Fruit fly (Drosophila melanogaster) whole organism, embryonic: ENCODE data around the gene CG5376.

ENCODE experiments used
- Atf6 ChIP-seq: fragments of 200-800 bp; sonication (Bioruptor generic); IDR thresholded peaks from 2 replicates; pipeline ENCODE4 v1.3.6; 2022; ENCODE audit warnings: missing biosample characterization, missing genetic modification characterization
- Blimp-1 ChIP-seq: fragments of 200-800 bp; sonication (Bioruptor generic); optimal IDR thresholded peaks from 3 replicates; lab custom pipeline; 2018; ENCODE audit warnings: missing biosample characterization, missing genetic modification characterization, mild to moderate bottlenecking, moderate library complexity, missing genetic modification reagents
- CG10209 ChIP-seq: fragments of 200-800 bp; sonication (Bioruptor generic); optimal IDR thresholded peaks from 3 replicates; lab custom pipeline; 2017; ENCODE audit warnings: missing biosample characterization, mild to moderate bottlenecking, missing genetic modification characterization, missing genetic modification reagents
- CG1024 ChIP-seq: fragments of 200-800 bp; sonication (Bioruptor generic); IDR thresholded peaks from 2 replicates; pipeline ENCODE4 v1.3.6; 2022; ENCODE audit warnings: missing biosample characterization, missing genetic modification characterization
- CG12155 ChIP-seq: fragments of 200-800 bp; sonication (Bioruptor generic); optimal IDR thresholded peaks from 3 replicates; lab custom pipeline; 2016; ENCODE audit warnings: missing biosample characterization, missing genetic modification characterization
- CG12219 ChIP-seq: fragments of 200-800 bp; sonication (Bioruptor generic); optimal IDR thresholded peaks from 3 replicates; lab custom pipeline; 2018; ENCODE audit warnings: missing biosample characterization, mild to moderate bottlenecking, missing genetic modification characterization
- CG14441 ChIP-seq: fragments of 200-800 bp; sonication (Bioruptor generic); IDR thresholded peaks from 2 replicates; pipeline ENCODE4 v1.3.6; 2022; ENCODE audit warnings: missing biosample characterization, missing genetic modification characterization
- CG14667 ChIP-seq: fragments of 200-800 bp; sonication (Bioruptor generic); IDR thresholded peaks from 2 replicates; pipeline ENCODE4 v1.3.6; 2022; ENCODE audit warnings: missing biosample characterization, missing genetic modification characterization
- CG15479 ChIP-seq: fragments of 200-800 bp; sonication (Bioruptor generic); optimal IDR thresholded peaks from 3 replicates; lab custom pipeline; 2019; ENCODE audit warnings: missing biosample characterization, mild to moderate bottlenecking, missing genetic modification characterization, moderate library complexity
- CG15601 ChIP-seq: fragments of 200-800 bp; sonication (Bioruptor generic); optimal IDR thresholded peaks from 3 replicates; lab custom pipeline; 2019; ENCODE audit warnings: missing biosample characterization, mild to moderate bottlenecking, missing genetic modification characterization, moderate library complexity
- CG1647 ChIP-seq: fragments of 200-800 bp; sonication (Bioruptor generic); optimal IDR thresholded peaks from 3 replicates; lab custom pipeline; 2016; ENCODE audit warnings: missing biosample characterization, missing genetic modification characterization
- CG16813 ChIP-seq: fragments of 200-800 bp; sonication (Bioruptor generic); IDR thresholded peaks from 3 replicates; pipeline ENCODE4 v1.3.6; 2022; ENCODE audit warnings: missing biosample characterization, missing genetic modification characterization; ENCODE audit not compliant: partially characterized antibody
- CG17568 ChIP-seq: fragments of 200-800 bp; sonication (Bioruptor generic); optimal IDR thresholded peaks from 2 replicates; lab custom pipeline; 2018; ENCODE audit warnings: missing biosample characterization, mild to moderate bottlenecking, missing genetic modification characterization, moderate library complexity
- CG1792 ChIP-seq: fragments of 200-800 bp; sonication (Bioruptor generic); optimal IDR thresholded peaks from 2 replicates; lab custom pipeline; 2016; ENCODE audit warnings: missing biosample characterization, missing genetic modification characterization
- CG18011 ChIP-seq: fragments of 200-800 bp; sonication (Bioruptor generic); optimal IDR thresholded peaks from 2 replicates; lab custom pipeline; 2017; ENCODE audit warnings: missing biosample characterization, missing genetic modification characterization, mild to moderate bottlenecking, moderate library complexity, missing genotype
- CG18764 ChIP-seq: fragments of 200-800 bp; sonication (Bioruptor generic); optimal IDR thresholded peaks from 3 replicates; lab custom pipeline; 2016; ENCODE audit warnings: missing biosample characterization, missing genetic modification characterization
- CG31441 ChIP-seq: fragments of 200-800 bp; sonication (Bioruptor generic); IDR thresholded peaks from 2 replicates; pipeline ENCODE4 v1.3.6; 2022; ENCODE audit warnings: missing biosample characterization, missing genetic modification characterization
- CG4360 ChIP-seq: fragments of 200-800 bp; sonication (Bioruptor generic); IDR thresholded peaks from 2 replicates; pipeline ENCODE4 v1.3.6; 2022; ENCODE audit warnings: missing biosample characterization, missing genetic modification characterization
- CG43689 ChIP-seq: fragments of 200-800 bp; sonication (Bioruptor generic); IDR thresholded peaks from 2 replicates; pipeline ENCODE4 v1.3.6; 2022; ENCODE audit warnings: missing biosample characterization, missing genetic modification characterization
- CG5245 ChIP-seq: fragments of 200-800 bp; sonication (Bioruptor generic); optimal IDR thresholded peaks from 3 replicates; lab custom pipeline; 2016; ENCODE audit warnings: missing biosample characterization, missing genetic modification characterization
- CG6175 ChIP-seq: fragments of 200-800 bp; sonication (Bioruptor generic); IDR thresholded peaks from 3 replicates; pipeline ENCODE4 v1.3.6; 2022; ENCODE audit warnings: missing biosample characterization, missing genetic modification characterization
- CG6272 ChIP-seq: fragments of 200-800 bp; sonication (Bioruptor generic); IDR thresholded peaks from 2 replicates; pipeline ENCODE4 v1.3.6; 2022; ENCODE audit warnings: missing biosample characterization, missing genetic modification characterization
- CG7786 ChIP-seq: fragments of 200-800 bp; sonication (Bioruptor generic); optimal IDR thresholded peaks from 2 replicates; lab custom pipeline; 2016; ENCODE audit warnings: missing biosample characterization, missing genetic modification characterization
- CG7839 ChIP-seq: fragments of 200-800 bp; sonication (Bioruptor generic); optimal IDR thresholded peaks from 3 replicates; lab custom pipeline; 2018; ENCODE audit warnings: missing biosample characterization, mild to moderate bottlenecking, missing genetic modification characterization, moderate library complexity
- CG8388 ChIP-seq: fragments of 200-800 bp; sonication (Bioruptor generic); optimal IDR thresholded peaks from 2 replicates; lab custom pipeline; 2019; ENCODE audit warnings: missing biosample characterization, mild to moderate bottlenecking, missing genetic modification characterization, moderate library complexity
- CG8944 ChIP-seq: fragments of 200-800 bp; sonication (Bioruptor generic); optimal IDR thresholded peaks from 3 replicates; lab custom pipeline; 2016; ENCODE audit warnings: missing biosample characterization, missing genetic modification characterization
- Dek ChIP-seq: fragments of 200-800 bp; sonication (Bioruptor generic); optimal IDR thresholded peaks from 3 replicates; lab custom pipeline; 2019; ENCODE audit warnings: missing biosample characterization, mild to moderate bottlenecking, missing genetic modification characterization, moderate library complexity
- Dip2 ChIP-seq: fragments of 200-800 bp; sonication (Bioruptor generic); IDR thresholded peaks from 2 replicates; pipeline ENCODE4 v1.3.6; 2022; ENCODE audit warnings: missing biosample characterization, missing genetic modification characterization
- Hsf ChIP-seq: fragments of 200-800 bp; sonication (Bioruptor generic); optimal IDR thresholded peaks from 3 replicates; lab custom pipeline; 2016; ENCODE audit warnings: missing biosample characterization, missing genetic modification characterization
- Lim3 ChIP-seq: fragments of 200-800 bp; sonication (Bioruptor generic); IDR thresholded peaks from 2 replicates; pipeline ENCODE4 v1.3.6; 2022; ENCODE audit warnings: missing biosample characterization, missing genetic modification characterization
- MTF-1 ChIP-seq: fragments of 200-800 bp; sonication (Bioruptor generic); optimal IDR thresholded peaks from 2 replicates; lab custom pipeline; 2018; ENCODE audit warnings: missing biosample characterization, mild to moderate bottlenecking, missing genetic modification characterization, borderline replicate concordance
- NfI ChIP-seq: fragments of 200-800 bp; sonication (Bioruptor generic); optimal IDR thresholded peaks from 3 replicates; lab custom pipeline; 2018; ENCODE audit warnings: missing biosample characterization, mild to moderate bottlenecking, missing genetic modification characterization, moderate library complexity
- Pdp1 ChIP-seq, 2 experiments: fragments of 200-800 bp; sonication (Bioruptor generic); optimal IDR thresholded peaks; 3 replicates each; lab custom pipeline; 2016; ENCODE audit warnings: missing biosample characterization in 2 of 2, missing genetic modification characterization in 2 of 2, mild to moderate bottlenecking in 1 of 2, moderate library complexity in 1 of 2
- Ptx1 ChIP-seq: fragments of 200-800 bp; sonication (Bioruptor generic); IDR thresholded peaks from 2 replicates; pipeline ENCODE4 v1.3.6; 2022; ENCODE audit warnings: missing biosample characterization, missing genetic modification characterization
- ase ChIP-seq: fragments of 200-800 bp; sonication (Bioruptor generic); IDR thresholded peaks from 3 replicates; pipeline ENCODE4 v1.3.6; 2022; ENCODE audit warnings: missing biosample characterization, missing genetic modification characterization
- bowl ChIP-seq: fragments of 200-800 bp; sonication (Bioruptor generic); IDR thresholded peaks from 2 replicates; pipeline ENCODE4 v1.3.6; 2022; ENCODE audit warnings: missing biosample characterization, missing genetic modification characterization
- cad ChIP-seq: fragments of >200 bp; optimal IDR thresholded peaks from 2 replicates; lab custom pipeline; 2017; ENCODE audit warnings: missing biosample characterization, missing genetic modification characterization
- gt ChIP-seq: fragments of 200-800 bp; sonication (Bioruptor generic); IDR thresholded peaks from 2 replicates; pipeline ENCODE4 v1.3.6; 2022; ENCODE audit warnings: missing biosample characterization, missing genetic modification characterization
- hb ChIP-seq: fragments of 200-800 bp; sonication (Bioruptor generic); IDR thresholded peaks from 3 replicates; pipeline ENCODE4 v1.3.6; 2022; ENCODE audit warnings: missing biosample characterization, missing genetic modification characterization; ENCODE audit not compliant: partially characterized antibody
- kni ChIP-seq: fragments of 200-800 bp; sonication (Bioruptor generic); optimal IDR thresholded peaks from 3 replicates; lab custom pipeline; 2017; ENCODE audit warnings: mild to moderate bottlenecking, missing biosample characterization, missing genetic modification reagents, missing genetic modification characterization
- mld ChIP-seq: fragments of 200-800 bp; sonication (Bioruptor generic); IDR thresholded peaks from 3 replicates; pipeline ENCODE4 v1.3.6; 2022; ENCODE audit warnings: missing biosample characterization, missing genetic modification characterization; ENCODE audit not compliant: partially characterized antibody
- p53 ChIP-seq: fragments of 200-800 bp; sonication (Bioruptor generic); optimal IDR thresholded peaks from 2 replicates; lab custom pipeline; 2016; ENCODE audit warnings: missing biosample characterization, missing genetic modification characterization
- pita ChIP-seq: fragments of 200-800 bp; sonication (Bioruptor generic); optimal IDR thresholded peaks from 2 replicates; lab custom pipeline; 2017; ENCODE audit warnings: missing biosample characterization, mild to moderate bottlenecking, missing genetic modification characterization
- prd ChIP-seq, 3 experiments: fragments of >200 bp in 2 of 3; fragments of 200-800 bp in 1 of 3; sonication (Bioruptor generic) in 1 of 3; optimal IDR thresholded peaks in 2 of 3; IDR thresholded peaks in 1 of 3; 2 replicates in 2 of 3; 3 replicates in 1 of 3; pipeline versions ENCODE4 v1.3.6 to Lab custom; 2017 to 2022; ENCODE audit warnings: missing biosample characterization in 1 of 3, missing genetic modification characterization in 1 of 3
- salm ChIP-seq: fragments of 200-800 bp; sonication (Bioruptor generic); optimal IDR thresholded peaks from 2 replicates; lab custom pipeline; 2018; ENCODE audit warnings: missing biosample characterization, mild to moderate bottlenecking, missing genetic modification characterization
- slou ChIP-seq: fragments of 200-800 bp; sonication (Bioruptor generic); optimal IDR thresholded peaks from 3 replicates; lab custom pipeline; 2016; ENCODE audit warnings: missing biosample characterization, missing genetic modification characterization
- ssp ChIP-seq: fragments of 200-800 bp; sonication (Bioruptor generic); IDR thresholded peaks from 2 replicates; pipeline ENCODE4 v1.3.6; 2022; ENCODE audit warnings: missing biosample characterization, missing genetic modification characterization
- trem ChIP-seq: fragments of 200-800 bp; optimal IDR thresholded peaks from 3 replicates; lab custom pipeline; 2019; ENCODE audit warnings: missing biosample characterization, mild to moderate bottlenecking, missing genetic modification characterization, moderate library complexity
- zf30C ChIP-seq: fragments of 200-800 bp; sonication (Bioruptor generic); optimal IDR thresholded peaks from 3 replicates; lab custom pipeline; 2018; ENCODE audit warnings: missing biosample characterization, mild to moderate bottlenecking, missing genetic modification characterization

Gene CG5376

dm6 chr3R:22468829-22469487, 19.8 kb downstream of the CG5376 start (continued):
- TF ChIP-seq Pdp1 (GFP tag; optimal IDR thresholded peaks at IDR 0.05; lab: Kevin White, UChicago) = peak; percentile 74 to 88
- peak; percentile 68 for TF ChIP-seq CG43689 (GFP tag; lab: Robert Waterston, UW)
- peak; percentile 84 for TF ChIP-seq CG14441 (GFP tag; lab: Robert Waterston, UW)
- peak; percentile 83 for TF ChIP-seq Hsf
- peak; percentile 75 for TF ChIP-seq Blimp-1 (GFP tag; lab: Kevin White, UChicago)
- peak; percentile 85 for TF ChIP-seq Dek (tag; lab: Kevin White, UChicago)
- no peak for TF ChIP-seq CG17568 (GFP tag; lab: Kevin White, UChicago)
- peak; percentile 85 for TF ChIP-seq CG10209
- TF ChIP-seq p53 (GFP tag; lab: Kevin White, UChicago) = peak; percentile 78
- TF ChIP-seq CG1792 (GFP tag; lab: Kevin White, UChicago) = peak; percentile 88
- TF ChIP-seq gt = 0 out of 2 replicates have a peak, but pooled peaks have one; percentile 16
- TF ChIP-seq hb = no peak
- no peak for TF ChIP-seq CG15479 (GFP tag; lab: Kevin White, UChicago)
- peak; percentile 82 for TF ChIP-seq CG14667 (GFP tag; lab: Robert Waterston, UW)
- TF ChIP-seq CG18764 (GFP tag; lab: Kevin White, UChicago) = peak; percentile 78
- TF ChIP-seq cad (GFP tag; lab: Kevin White, UChicago) = no peak
- peak; percentile 73 for TF ChIP-seq CG8388 (GFP tag; lab: Kevin White, UChicago)
- TF ChIP-seq prd (optimal IDR thresholded peaks at IDR 0.05; lab: Kevin White, UChicago) = no peak
- TF ChIP-seq prd (GFP tag; IDR thresholded peaks at IDR 0.05; lab: Robert Waterston, UW) = peak; percentile 88
- peak; percentile 71 for TF ChIP-seq CG5245 (GFP tag; lab: Kevin White, UChicago)
- peak; percentile 87 for TF ChIP-seq NfI (GFP tag; lab: Kevin White, UChicago)
- peak; percentile 61 for TF ChIP-seq CG1024 (GFP tag; lab: Robert Waterston, UW)
- TF ChIP-seq CG6272 = peak; percentile 74
- TF ChIP-seq CG4360 (GFP tag; lab: Robert Waterston, UW) = 0 out of 2 replicates have a peak, but pooled peaks have one; percentile 24
- TF ChIP-seq pita (GFP tag; lab: Kevin White, UChicago) = no peak
- TF ChIP-seq CG18011 (GFP tag; lab: Kevin White, UChicago) = peak; percentile 68
- TF ChIP-seq salm = peak; percentile 62
- TF ChIP-seq slou (GFP tag; lab: Kevin White, UChicago) = peak; percentile 87
- TF ChIP-seq CG12155 = peak; percentile 79
- peak; percentile 45; the same call in 1 of the 2 replicates for TF ChIP-seq bowl (GFP tag; lab: Robert Waterston, UW)
- no peak for TF ChIP-seq zf30C (GFP tag; lab: Kevin White, UChicago)
- peak; percentile 33; the same call in 1 of the 2 replicates for TF ChIP-seq Lim3 (GFP tag; lab: Robert Waterston, UW)
- TF ChIP-seq CG8944 (GFP tag; lab: Kevin White, UChicago) = peak; percentile 80
- TF ChIP-seq CG7786 (GFP tag; lab: Kevin White, UChicago) = peak; percentile 87
- peak; percentile 1 for TF ChIP-seq MTF-1 (GFP tag; lab: Kevin White, UChicago)
- peak; percentile 72; the same call in 2 of the 3 replicates for TF ChIP-seq CG6175
- TF ChIP-seq Dip2 (GFP tag; lab: Robert Waterston, UW) = no peak
- TF ChIP-seq CG12219 (GFP tag; lab: Kevin White, UChicago) = peak; percentile 85
- TF ChIP-seq trem (tag; lab: Kevin White, UChicago) = peak; percentile 34
- TF ChIP-seq CG1647 (GFP tag; lab: Kevin White, UChicago) = peak; percentile 86
- TF ChIP-seq ase (GFP tag; lab: Robert Waterston, UW) = peak; percentile 72; the same call in 2 of the 3 replicates
- TF ChIP-seq ssp (GFP tag; lab: Robert Waterston, UW) = peak; percentile 68
- TF ChIP-seq CG31441 (GFP tag; lab: Robert Waterston, UW) = peak; percentile 84
- TF ChIP-seq mld (GFP tag; lab: Robert Waterston, UW) = no peak
- TF ChIP-seq CG7839 (tag; lab: Kevin White, UChicago) = peak; percentile 92
- TF ChIP-seq CG15601 (tag; lab: Kevin White, UChicago) = no peak
- no peak for TF ChIP-seq kni (GFP tag; lab: Kevin White, UChicago)
- TF ChIP-seq CG16813 = no peak
- TF ChIP-seq Ptx1 (GFP tag; lab: Robert Waterston, UW) = peak; percentile 89
- TF ChIP-seq Atf6 (GFP tag; lab: Robert Waterston, UW) = peak; percentile 90
